Fruit fly (Drosophila melanogaster) whole organism, embryonic: ENCODE data around the gene IRSp53.

Source experiments
- CG17829 ChIP-seq: fragments of 200-800 bp; optimal IDR thresholded peaks from 2 replicates; lab custom pipeline; 2019; ENCODE audit warnings: missing biosample characterization, mild to moderate bottlenecking, missing genetic modification characterization, moderate library complexity
- CG5245 ChIP-seq: fragments of 200-800 bp; sonication (Bioruptor generic); optimal IDR thresholded peaks from 3 replicates; lab custom pipeline; 2016; ENCODE audit warnings: missing biosample characterization, missing genetic modification characterization
- CG8765 ChIP-seq: fragments of 200-800 bp; sonication (Bioruptor generic); IDR thresholded peaks from 2 replicates; pipeline ENCODE4 v1.3.6; 2022; ENCODE audit warnings: missing biosample characterization, missing genetic modification characterization
- Kr ChIP-seq: fragments of 200-800 bp; sonication (Bioruptor generic); optimal IDR thresholded peaks from 2 replicates; lab custom pipeline; 2017; ENCODE audit warnings: missing biosample characterization, mild to moderate bottlenecking, missing genetic modification characterization
- ewg ChIP-seq: fragments of 200-800 bp; sonication (Bioruptor generic); optimal IDR thresholded peaks from 3 replicates; lab custom pipeline; 2017; ENCODE audit warnings: mild to moderate bottlenecking, missing biosample characterization, missing genetic modification reagents, missing genetic modification characterization
- pnt ChIP-seq: fragments of 200-800 bp; sonication (Bioruptor generic); optimal IDR thresholded peaks from 3 replicates; lab custom pipeline; 2016; ENCODE audit warnings: missing biosample characterization, missing genetic modification characterization

dm6 chr3L:11190022-11190421, 54.2 kb downstream of the IRSp53 start:
- TF ChIP-seq Kr (GFP tag; lab: Kevin White, UChicago): no peak
- no peak for TF ChIP-seq CG8765 (GFP tag; lab: Robert Waterston, UW)
- no peak for TF ChIP-seq pnt (GFP tag; lab: Kevin White, UChicago)
- TF ChIP-seq CG5245: no peak
- no peak for TF ChIP-seq ewg
- TF ChIP-seq CG17829 (tag; lab: Kevin White, UChicago): no peak
